Fruit fly (Drosophila melanogaster) whole organism, embryonic: ENCODE data around the gene slmb.

Experiments
- B-H1 ChIP-seq: fragments of 200-800 bp; sonication (Bioruptor generic); IDR thresholded peaks from 3 replicates; pipeline ENCODE4 v1.3.6; 2022; ENCODE audit warnings: missing biosample characterization, missing genetic modification characterization
- Bteb2 ChIP-seq: fragments of 200-800 bp; sonication (Bioruptor generic); optimal IDR thresholded peaks from 2 replicates; lab custom pipeline; 2016; ENCODE audit warnings: missing biosample characterization, missing genetic modification characterization
- CG10366 ChIP-seq: fragments of 200-800 bp; sonication (Bioruptor generic); IDR thresholded peaks from 2 replicates; pipeline ENCODE4 v1.3.6; 2022; ENCODE audit warnings: missing biosample characterization, missing genetic modification characterization
- CG10979 ChIP-seq: fragments of 200-800 bp; sonication (Bioruptor generic); optimal IDR thresholded peaks from 2 replicates; lab custom pipeline; 2018; ENCODE audit warnings: missing biosample characterization, mild to moderate bottlenecking, missing genetic modification characterization, moderate library complexity
- CG12155 ChIP-seq: fragments of 200-800 bp; sonication (Bioruptor generic); optimal IDR thresholded peaks from 3 replicates; lab custom pipeline; 2016; ENCODE audit warnings: missing biosample characterization, missing genetic modification characterization
- CG12236 ChIP-seq: fragments of 200-800 bp; sonication (Bioruptor generic); optimal IDR thresholded peaks from 2 replicates; lab custom pipeline; 2016; ENCODE audit warnings: missing biosample characterization, missing genetic modification characterization
- CG13287 ChIP-seq: fragments of 200-800 bp; sonication (Bioruptor generic); IDR thresholded peaks from 2 replicates; pipeline ENCODE4 v1.3.6; 2022; ENCODE audit warnings: missing biosample characterization, missing genetic modification characterization; ENCODE audit not compliant: partially characterized antibody
- CG18476 ChIP-seq: fragments of 200-800 bp; sonication (Bioruptor generic); optimal IDR thresholded peaks from 2 replicates; lab custom pipeline; 2016; ENCODE audit warnings: missing biosample characterization, mild to moderate bottlenecking, missing genetic modification characterization
- CG2116 ChIP-seq: fragments of 200-800 bp; sonication (Bioruptor generic); optimal IDR thresholded peaks from 3 replicates; lab custom pipeline; 2018; ENCODE audit warnings: missing biosample characterization, mild to moderate bottlenecking, missing genetic modification characterization
- CG34224 ChIP-seq: fragments of 200-800 bp; sonication (Bioruptor generic); IDR thresholded peaks from 3 replicates; pipeline ENCODE4 v1.3.6; 2022; ENCODE audit warnings: missing biosample characterization, missing genetic modification characterization; ENCODE audit not compliant: partially characterized antibody
- CG3847 ChIP-seq: fragments of 200-800 bp; sonication (Bioruptor generic); IDR thresholded peaks from 2 replicates; pipeline ENCODE4 v1.3.6; 2022; ENCODE audit warnings: missing biosample characterization, missing genetic modification characterization
- CG4328 ChIP-seq: fragments of 200-800 bp; sonication (Bioruptor generic); optimal IDR thresholded peaks from 3 replicates; lab custom pipeline; 2017; ENCODE audit warnings: missing biosample characterization, missing genetic modification reagents, missing genetic modification characterization
- CG4707 ChIP-seq: fragments of 200-800 bp; sonication (Bioruptor generic); optimal IDR thresholded peaks from 2 replicates; lab custom pipeline; 2018; ENCODE audit warnings: missing biosample characterization, mild to moderate bottlenecking, missing genetic modification characterization, moderate library complexity
- CG4854 ChIP-seq: fragments of 200-800 bp; sonication (Bioruptor generic); optimal IDR thresholded peaks from 2 replicates; lab custom pipeline; 2016; ENCODE audit warnings: missing biosample characterization, missing genetic modification characterization, inconsistent platforms
- CG6683 ChIP-seq: fragments of 200-800 bp; sonication (Bioruptor generic); optimal IDR thresholded peaks from 2 replicates; lab custom pipeline; 2017; ENCODE audit warnings: missing biosample characterization, mild to moderate bottlenecking, missing genetic modification characterization, missing genetic modification reagents
- CG8765 ChIP-seq: fragments of 200-800 bp; sonication (Bioruptor generic); IDR thresholded peaks from 2 replicates; pipeline ENCODE4 v1.3.6; 2022; ENCODE audit warnings: missing biosample characterization, missing genetic modification characterization
- CG8924 ChIP-seq: fragments of 200-800 bp; optimal IDR thresholded peaks from 3 replicates; lab custom pipeline; 2019; ENCODE audit warnings: missing biosample characterization, mild to moderate bottlenecking, missing genetic modification characterization, moderate library complexity
- CG9817 ChIP-seq: fragments of 200-800 bp; sonication (Bioruptor generic); optimal IDR thresholded peaks from 2 replicates; lab custom pipeline; 2018; ENCODE audit warnings: missing biosample characterization, mild to moderate bottlenecking, missing genetic modification characterization, moderate library complexity
- CG9932 ChIP-seq: fragments of 200-800 bp; sonication (Bioruptor generic); IDR thresholded peaks from 2 replicates; pipeline ENCODE4 v1.3.6; 2022; ENCODE audit warnings: missing biosample characterization, missing genetic modification characterization
- CkIIα-i1 ChIP-seq: fragments of 200-800 bp; sonication (Bioruptor generic); IDR thresholded peaks from 2 replicates; pipeline ENCODE4 v1.3.6; 2022; ENCODE audit warnings: missing biosample characterization, missing genetic modification characterization
- Deaf1 ChIP-seq: fragments of 200-800 bp; optimal IDR thresholded peaks from 3 replicates; lab custom pipeline; 2019; ENCODE audit warnings: missing biosample characterization, mild to moderate bottlenecking, missing genetic modification characterization, moderate library complexity
- Dll ChIP-seq: fragments of 200-800 bp; sonication (Bioruptor generic); IDR thresholded peaks from 4 replicates; pipeline ENCODE4 v1.3.6; 2022; ENCODE audit warnings: missing biosample characterization, missing genetic modification characterization; ENCODE audit not compliant: partially characterized antibody
- Mrtf ChIP-seq: fragments of 200-800 bp; sonication (Bioruptor generic); IDR thresholded peaks from 3 replicates; pipeline ENCODE4 v1.3.6; 2022; ENCODE audit warnings: missing biosample characterization, missing genetic modification characterization
- PHDP ChIP-seq: fragments of 200-800 bp; sonication (Bioruptor generic); optimal IDR thresholded peaks from 3 replicates; lab custom pipeline; 2018; ENCODE audit warnings: missing biosample characterization, mild to moderate bottlenecking, missing genetic modification characterization, moderate library complexity
- Rx ChIP-seq: fragments of 200-800 bp; sonication (Bioruptor generic); IDR thresholded peaks from 2 replicates; pipeline ENCODE4 v1.3.6; 2022; ENCODE audit warnings: missing biosample characterization, missing genetic modification characterization
- ac ChIP-seq: fragments of 200-800 bp; sonication (Bioruptor generic); optimal IDR thresholded peaks from 3 replicates; lab custom pipeline; 2017; ENCODE audit warnings: missing biosample characterization, mild to moderate bottlenecking, missing genetic modification characterization
- az2 ChIP-seq: fragments of 200-800 bp; sonication (Bioruptor generic); optimal IDR thresholded peaks from 3 replicates; lab custom pipeline; 2016; ENCODE audit warnings: missing biosample characterization, missing genetic modification characterization
- bowl ChIP-seq: fragments of 200-800 bp; sonication (Bioruptor generic); IDR thresholded peaks from 2 replicates; pipeline ENCODE4 v1.3.6; 2022; ENCODE audit warnings: missing biosample characterization, missing genetic modification characterization
- br ChIP-seq: fragments of >200 bp; optimal IDR thresholded peaks from 2 replicates; lab custom pipeline; 2017
- cato ChIP-seq: fragments of 200-800 bp; sonication (Bioruptor generic); optimal IDR thresholded peaks from 2 replicates; lab custom pipeline; 2016; ENCODE audit warnings: missing biosample characterization, missing genetic modification characterization, borderline replicate concordance
- chm ChIP-seq: fragments of 200-800 bp; sonication (Bioruptor generic); IDR thresholded peaks from 2 replicates; pipeline ENCODE4 v1.3.6; 2022; ENCODE audit warnings: missing biosample characterization, missing genetic modification characterization
- dati ChIP-seq: fragments of 200-800 bp; sonication (Bioruptor generic); IDR thresholded peaks from 2 replicates; pipeline ENCODE4 v1.3.6; 2022; ENCODE audit warnings: missing biosample characterization, missing genetic modification characterization
- en ChIP-seq: fragments of 200-800 bp; sonication (Bioruptor generic); optimal IDR thresholded peaks from 2 replicates; lab custom pipeline; 2016; ENCODE audit warnings: missing biosample characterization, missing genetic modification characterization
- gro ChIP-seq: fragments of 200-800 bp; sonication (Bioruptor generic); optimal IDR thresholded peaks from 2 replicates; lab custom pipeline; 2016; ENCODE audit warnings: missing biosample characterization, missing genetic modification characterization
- ind ChIP-seq: fragments of 200-800 bp; sonication (Bioruptor generic); optimal IDR thresholded peaks from 3 replicates; lab custom pipeline; 2016; ENCODE audit warnings: missing biosample characterization, missing genetic modification characterization
- lilli ChIP-seq: fragments of 200-800 bp; sonication (Bioruptor generic); optimal IDR thresholded peaks from 3 replicates; lab custom pipeline; 2016; ENCODE audit warnings: missing biosample characterization, missing genetic modification characterization
- lmd ChIP-seq: fragments of 200-800 bp; sonication (Bioruptor generic); IDR thresholded peaks from 2 replicates; pipeline ENCODE4 v1.3.6; 2022; ENCODE audit warnings: missing biosample characterization, missing genetic modification characterization
- lov ChIP-seq, 2 experiments: fragments of 200-800 bp in 1 of 2; fragments of >200 bp in 1 of 2; sonication (Bioruptor generic) in 1 of 2; IDR thresholded peaks in 1 of 2; optimal IDR thresholded peaks in 1 of 2; 2 replicates in 1 of 2; 3 replicates in 1 of 2; pipeline versions ENCODE4 v1.3.6 to Lab custom; 2017 to 2022; ENCODE audit warnings: missing biosample characterization in 1 of 2, missing genetic modification characterization in 1 of 2
- luna ChIP-seq: fragments of 200-800 bp; sonication (Bioruptor generic); optimal IDR thresholded peaks from 2 replicates; lab custom pipeline; 2016; ENCODE audit warnings: missing biosample characterization, missing genetic modification characterization
- p53 ChIP-seq: fragments of 200-800 bp; sonication (Bioruptor generic); optimal IDR thresholded peaks from 2 replicates; lab custom pipeline; 2016; ENCODE audit warnings: missing biosample characterization, missing genetic modification characterization
- phol ChIP-seq: fragments of 200-800 bp; sonication (Bioruptor generic); optimal IDR thresholded peaks from 3 replicates; lab custom pipeline; 2018; ENCODE audit warnings: missing biosample characterization, mild to moderate bottlenecking, missing genetic modification characterization, moderate library complexity
- repo ChIP-seq: fragments of 200-800 bp; sonication (Bioruptor generic); optimal IDR thresholded peaks from 2 replicates; lab custom pipeline; 2016; ENCODE audit warnings: missing biosample characterization, missing genetic modification characterization
- seq ChIP-seq: fragments of 200-800 bp; sonication (Bioruptor generic); IDR thresholded peaks from 2 replicates; pipeline ENCODE4 v1.3.6; 2022; ENCODE audit warnings: missing biosample characterization, missing genetic modification characterization
- slp2 ChIP-seq: fragments of 200-800 bp; sonication (Bioruptor generic); optimal IDR thresholded peaks from 2 replicates; lab custom pipeline; 2016; ENCODE audit warnings: missing biosample characterization, missing genetic modification characterization
- sr ChIP-seq: fragments of 200-800 bp; sonication (Bioruptor generic); IDR thresholded peaks from 3 replicates; pipeline ENCODE4 v1.3.6; 2022; ENCODE audit warnings: missing biosample characterization, missing genetic modification characterization
- stc ChIP-seq: fragments of 200-800 bp; sonication (Bioruptor generic); IDR thresholded peaks from 2 replicates; pipeline ENCODE4 v1.3.6; 2022; ENCODE audit warnings: missing biosample characterization, missing genetic modification characterization
- stwl ChIP-seq: fragments of 200-800 bp; sonication (Bioruptor generic); optimal IDR thresholded peaks from 3 replicates; lab custom pipeline; 2018; ENCODE audit warnings: missing biosample characterization, mild to moderate bottlenecking, missing genetic modification characterization, moderate library complexity
- tna ChIP-seq: fragments of 200-800 bp; sonication (Bioruptor generic); IDR thresholded peaks from 2 replicates; pipeline ENCODE4 v1.3.6; 2022; ENCODE audit warnings: missing biosample characterization, missing genetic modification characterization; ENCODE audit not compliant: partially characterized antibody
- zen2 ChIP-seq: fragments of 200-800 bp; sonication (Bioruptor generic); IDR thresholded peaks from 3 replicates; pipeline ENCODE4 v1.3.6; 2022; ENCODE audit warnings: missing biosample characterization, missing genetic modification characterization; ENCODE audit not compliant: partially characterized antibody

The slmb gene

dm6 chr3R:21151090-21151870 is 24.0 kb upstream of the slmb start (continued):
- TF ChIP-seq bowl (GFP tag; lab: Robert Waterston, UW) (no peak), CG2116 (GFP tag; lab: Kevin White, UChicago) (peak; percentile 8), phol (tag; lab: Kevin White, UChicago) (peak; percentile 54), Deaf1 (tag; lab: Kevin White, UChicago) (peak; percentile 1), cato (no peak), az2 (GFP tag; lab: Kevin White, UChicago) (peak; percentile 37), CkIIα-i1 (GFP tag; lab: Robert Waterston, UW) (no peak), CG6683 (GFP tag; lab: Kevin White, UChicago) (peak; percentile 23), PHDP (tag; lab: Kevin White, UChicago) (peak; percentile 66), Dll (no peak), sr (GFP tag; lab: Robert Waterston, UW) (peak; percentile 91), luna (GFP tag; lab: Kevin White, UChicago) (no peak), ind (peak; percentile 56), CG9817 (peak; percentile 37), CG13287 (GFP tag; lab: Robert Waterston, UW) (no peak), CG12236 (GFP tag; lab: Kevin White, UChicago) (peak; percentile 19), CG34224 (no peak), CG9932 (GFP tag; lab: Robert Waterston, UW) (peak; percentile 74), en (GFP tag; lab: Kevin White, UChicago) (no peak), stwl (tag; lab: Kevin White, UChicago) (no peak), lilli (GFP tag; lab: Kevin White, UChicago) (peak; percentile 55), lmd (peak; percentile 44; the same call in 1 of the 2 replicates), zen2 (GFP tag; lab: Robert Waterston, UW) (no peak), seq (peak; percentile 65), CG3847 (GFP tag; lab: Robert Waterston, UW) (peak; percentile 67; the same call in 1 of the 2 replicates), CG18476 (GFP tag; lab: Kevin White, UChicago) (no peak), br (lab: Kevin White, UChicago) (no peak), Rx (GFP tag; lab: Robert Waterston, UW) (no peak), Mrtf (GFP tag; lab: Robert Waterston, UW) (peak; percentile 27; the same call in 1 of the 3 replicates), CG4707 (no peak), CG8765 (GFP tag; lab: Robert Waterston, UW) (no peak), tna (GFP tag; lab: Robert Waterston, UW) (no peak), stc (peak; percentile 52; the same call in 1 of the 2 replicates), CG8924 (tag; lab: Kevin White, UChicago) (peak; percentile 53), CG4854 (GFP tag; lab: Kevin White, UChicago) (peak; percentile 43), CG12155 (peak; percentile 56), CG10979 (tag; lab: Kevin White, UChicago) (peak; percentile 4), gro (GFP tag; lab: Kevin White, UChicago) (peak; percentile 59), dati (GFP tag; lab: Robert Waterston, UW) (no peak), slp2 (GFP tag; lab: Kevin White, UChicago) (no peak), CG10366 (GFP tag; lab: Robert Waterston, UW) (peak; percentile 61), ac (GFP tag; lab: Kevin White, UChicago) (no peak), Bteb2 (peak; percentile 45), chm (GFP tag; lab: Robert Waterston, UW) (no peak), repo (GFP tag; lab: Kevin White, UChicago) (no peak), p53 (GFP tag; lab: Kevin White, UChicago) (no peak), lov (optimal IDR thresholded peaks at IDR 0.05; lab: Kevin White, UChicago) (no peak), lov (GFP tag; IDR thresholded peaks at IDR 0.05; lab: Robert Waterston, UW) (no peak), CG4328 (GFP tag; lab: Kevin White, UChicago) (no peak), B-H1 (GFP tag; lab: Robert Waterston, UW) (peak; percentile 50; the same call in 1 of the 3 replicates)
